Fruit fly (Drosophila melanogaster) whole organism, pupa: Measurements from ENCODE around the gene unc-4.
A peak's percentile ranks its signal among the peaks of the same experiment; 100 is the strongest.

Experiments used
- CG10348 ChIP-seq: fragments of 200-800 bp; sonication (Bioruptor generic); IDR thresholded peaks from 2 replicates; pipeline ENCODE4 v1.3.6; 2022; ENCODE audit warnings: missing biosample characterization, missing genetic modification characterization
- CG12605 ChIP-seq: fragments of 200-800 bp; sonication (Bioruptor generic); IDR thresholded peaks from 2 replicates; pipeline ENCODE4 v1.3.6; 2022; ENCODE audit warnings: missing biosample characterization, missing genetic modification characterization
- CG13204 ChIP-seq: fragments of 200-800 bp; sonication (Bioruptor generic); optimal IDR thresholded peaks from 2 replicates; lab custom pipeline; 2018; ENCODE audit warnings: missing biosample characterization, mild to moderate bottlenecking, missing genetic modification characterization, moderate library complexity
- CG14655 ChIP-seq: fragments of 200-800 bp; sonication (Bioruptor generic); optimal IDR thresholded peaks from 3 replicates; lab custom pipeline; 2017; ENCODE audit warnings: mild to moderate bottlenecking, missing biosample characterization, missing genetic modification reagents, missing genetic modification characterization
- CG15710 ChIP-seq: fragments of 200-800 bp; sonication (Bioruptor generic); optimal IDR thresholded peaks from 2 replicates; lab custom pipeline; 2018; ENCODE audit warnings: missing biosample characterization, mild to moderate bottlenecking, missing genetic modification characterization, moderate library complexity
- CG17806 ChIP-seq: fragments of 200-800 bp; sonication (Bioruptor generic); optimal IDR thresholded peaks from 2 replicates; lab custom pipeline; 2018; ENCODE audit warnings: missing biosample characterization, mild to moderate bottlenecking, missing genetic modification characterization, moderate library complexity
- CG32121 ChIP-seq: fragments of 200-800 bp; sonication (Bioruptor generic); IDR thresholded peaks from 2 replicates; pipeline ENCODE4 v1.3.6; 2022; ENCODE audit warnings: missing biosample characterization, missing genetic modification characterization
- CG34367 ChIP-seq: fragments of 200-800 bp; sonication (Bioruptor generic); optimal IDR thresholded peaks from 2 replicates; lab custom pipeline; 2018; ENCODE audit warnings: missing biosample characterization, mild to moderate bottlenecking, missing genetic modification characterization
- CG4496 ChIP-seq: fragments of 200-800 bp; sonication (Bioruptor generic); IDR thresholded peaks from 3 replicates; pipeline ENCODE4 v1.3.6; 2022; ENCODE audit warnings: missing biosample characterization, missing genetic modification characterization
- CG8159 ChIP-seq: fragments of 200-800 bp; sonication (Bioruptor generic); optimal IDR thresholded peaks from 3 replicates; lab custom pipeline; 2018; ENCODE audit warnings: missing biosample characterization, mild to moderate bottlenecking, missing genetic modification characterization, moderate library complexity
- CG8301 ChIP-seq: fragments of 200-800 bp; sonication (Bioruptor generic); optimal IDR thresholded peaks from 2 replicates; lab custom pipeline; 2018; ENCODE audit warnings: missing biosample characterization, mild to moderate bottlenecking, missing genetic modification characterization
- CG9948 ChIP-seq: fragments of 200-800 bp; sonication (Bioruptor generic); optimal IDR thresholded peaks from 2 replicates; lab custom pipeline; 2018; ENCODE audit warnings: missing biosample characterization, mild to moderate bottlenecking, missing genetic modification characterization, moderate library complexity
- D1 ChIP-seq: fragments of 200-800 bp; sonication (Bioruptor generic); optimal IDR thresholded peaks from 2 replicates; lab custom pipeline; 2018; ENCODE audit warnings: missing biosample characterization, mild to moderate bottlenecking, missing genetic modification characterization, moderate library complexity
- EcR ChIP-seq: fragments of 200-800 bp; sonication (Bioruptor generic); optimal IDR thresholded peaks from 3 replicates; lab custom pipeline; 2019; ENCODE audit warnings: missing biosample characterization, missing genetic modification characterization, mild to moderate bottlenecking, moderate library complexity, missing genetic modification reagents
- Ets98B ChIP-seq: fragments of 200-800 bp; sonication (Bioruptor generic); IDR thresholded peaks from 2 replicates; pipeline ENCODE4 v1.3.6; 2022; ENCODE audit warnings: missing biosample characterization, missing genetic modification characterization
- Pif1A ChIP-seq: fragments of 200-800 bp; sonication (Bioruptor generic); optimal IDR thresholded peaks from 3 replicates; lab custom pipeline; 2016; ENCODE audit warnings: missing biosample characterization, missing genetic modification characterization
- Pif1B ChIP-seq: fragments of 200-800 bp; sonication (Bioruptor generic); optimal IDR thresholded peaks from 3 replicates; lab custom pipeline; 2016; ENCODE audit warnings: missing biosample characterization, missing genetic modification characterization
- Snoo ChIP-seq: fragments of 200-800 bp; sonication (Bioruptor generic); optimal IDR thresholded peaks from 3 replicates; lab custom pipeline; 2017; ENCODE audit warnings: missing biosample characterization, mild to moderate bottlenecking, missing genetic modification characterization, inconsistent platforms
- fd96Ca ChIP-seq: fragments of 200-800 bp; sonication (Bioruptor generic); IDR thresholded peaks from 3 replicates; pipeline ENCODE4 v1.3.6; 2022; ENCODE audit warnings: missing biosample characterization, missing genetic modification characterization
- gl ChIP-seq: fragments of 200-800 bp; sonication (Bioruptor generic); optimal IDR thresholded peaks from 2 replicates; lab custom pipeline; 2018; ENCODE audit warnings: missing biosample characterization, mild to moderate bottlenecking, missing genetic modification characterization
- rn ChIP-seq: fragments of 200-800 bp; sonication (Bioruptor generic); IDR thresholded peaks from 2 replicates; pipeline ENCODE4 v1.3.6; 2022; ENCODE audit warnings: missing biosample characterization, missing genetic modification characterization

unc-4 gene

DNA sequence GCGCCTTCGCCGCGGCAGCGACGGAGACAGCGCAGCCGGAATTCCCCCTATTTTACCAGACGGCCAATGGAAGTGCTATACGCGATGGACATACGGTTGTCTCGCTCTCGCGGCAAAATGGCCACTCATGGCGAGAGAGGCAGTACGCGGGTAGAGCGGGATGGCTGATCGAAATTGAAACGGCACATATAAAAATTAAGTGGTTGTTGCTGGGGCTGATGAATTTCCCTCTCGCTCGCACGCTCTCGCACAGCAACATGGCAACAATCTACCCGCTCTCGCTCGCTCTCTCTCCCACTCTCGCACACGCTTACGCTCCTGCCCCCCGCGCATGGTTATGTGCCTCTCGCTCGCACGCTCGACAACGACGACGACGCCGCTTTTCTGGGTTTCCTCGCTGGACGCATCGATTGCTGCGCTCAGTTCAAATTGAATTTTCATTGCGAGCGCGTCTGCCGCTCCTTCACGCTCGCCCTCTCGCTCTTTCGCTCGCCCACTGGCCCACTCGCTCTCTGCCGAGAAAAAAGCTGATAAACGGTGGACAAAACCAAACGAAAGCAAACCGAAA, at the start of gene unc-4:
Gene unc-4, plus strand, starts transcription at position 440 of the 568 bp plus-strand sequence.
- TF ChIP-seq gl (tag; lab: Kevin White, UChicago) (no peak), CG8159 (no peak), CG9948 (no peak), CG8301 (tag; lab: Kevin White, UChicago) (no peak), CG14655 (GFP tag; lab: Kevin White, UChicago) (no peak), rn (GFP tag; lab: Robert Waterston, UW) (no peak), CG15710 (tag; lab: Kevin White, UChicago) (no peak), fd96Ca (no peak), CG4496 (GFP tag; lab: Robert Waterston, UW) (no peak), D1 (no peak), CG13204 (no peak), CG17806 (tag; lab: Kevin White, UChicago) (no peak), Pif1A (no peak), CG10348 (GFP tag; lab: Robert Waterston, UW) (no peak), CG34367 (no peak)
- TF ChIP-seq, all 21 proteins: peak for 0

- no peak for TF ChIP-seq fd96Ca
- no peak; the same call in 1 of the 2 replicates for TF ChIP-seq Ets98B
- TF ChIP-seq D1 = no peak
- TF ChIP-seq CG13204 = no peak
- TF ChIP-seq CG15710 (tag; lab: Kevin White, UChicago) = peak; percentile 17
- peak; percentile 10 for TF ChIP-seq CG9948
- TF ChIP-seq CG32121 (GFP tag; lab: Robert Waterston, UW) = no peak
- TF ChIP-seq Pif1B (GFP tag; lab: Kevin White, UChicago) = no peak
- TF ChIP-seq CG8301 (tag; lab: Kevin White, UChicago) = peak; percentile 44
- TF ChIP-seq CG10348 (GFP tag; lab: Robert Waterston, UW) = no peak
- no peak for TF ChIP-seq rn (GFP tag; lab: Robert Waterston, UW)
- no peak for TF ChIP-seq CG17806 (tag; lab: Kevin White, UChicago)
- TF ChIP-seq CG12605 (GFP tag; lab: Robert Waterston, UW) = no peak
- TF ChIP-seq CG4496 (GFP tag; lab: Robert Waterston, UW) = no peak
- peak; percentile 34 for TF ChIP-seq CG8159
- TF ChIP-seq CG34367 = no peak
- peak; percentile 59 for TF ChIP-seq CG14655 (GFP tag; lab: Kevin White, UChicago)
- TF ChIP-seq Snoo (tag; lab: Kevin White, UChicago) = no peak
Measured at dm6 chrX:17718927-17719691, 49.3 kb upstream of the unc-4 start.

DNA sequence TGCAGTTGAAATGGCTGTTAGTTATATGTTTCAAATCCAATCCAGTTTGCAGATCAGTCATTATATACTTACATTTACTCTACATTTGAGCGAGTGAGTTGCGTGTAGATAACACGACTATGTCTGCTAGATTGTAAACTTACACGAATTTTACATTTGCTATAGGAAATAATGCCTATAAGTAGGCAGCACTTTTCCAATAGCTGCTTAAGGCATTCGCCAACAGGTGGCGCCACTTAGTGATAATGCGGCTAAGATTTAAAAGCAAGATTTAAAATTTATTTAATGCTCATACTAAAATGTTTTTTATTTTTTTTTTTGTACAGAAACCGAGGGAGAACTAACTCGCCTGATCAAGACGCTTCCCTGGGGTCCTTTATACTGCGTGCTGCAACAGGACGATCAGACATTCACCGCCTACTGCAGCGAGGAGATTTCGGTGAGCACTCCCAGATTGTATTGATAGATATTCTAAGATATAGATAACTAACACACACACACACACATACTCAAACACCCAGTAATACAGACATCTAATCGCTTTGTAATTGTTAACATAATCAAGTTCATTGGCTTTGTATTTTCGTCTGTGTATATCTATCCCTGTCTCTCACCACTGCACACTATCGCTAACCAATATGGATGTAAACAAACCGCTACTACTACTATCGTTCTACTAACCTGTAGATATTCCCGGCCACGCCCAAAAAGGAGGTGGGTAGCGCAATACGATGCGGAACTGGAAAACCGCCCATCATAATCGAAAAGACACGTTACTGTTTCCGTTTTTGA, 47.9 kb upstream of the unc-4 start:
- TF ChIP-seq D1 = no peak
- 0 out of 3 replicates have a peak, but pooled peaks have one; percentile 32 for TF ChIP-seq CG4496 (GFP tag; lab: Robert Waterston, UW)

- no peak for TF ChIP-seq CG15710 (tag; lab: Kevin White, UChicago)
- peak; percentile 12 for TF ChIP-seq Pif1B (GFP tag; lab: Kevin White, UChicago)
- peak; percentile 11 for TF ChIP-seq EcR (GFP tag; lab: Kevin White, UChicago)
- TF ChIP-seq CG14655 (GFP tag; lab: Kevin White, UChicago) = peak; percentile 3
- peak; percentile 46 for TF ChIP-seq CG13204
- TF ChIP-seq CG4496 (GFP tag; lab: Robert Waterston, UW) = peak; percentile 16; the same call in 1 of the 3 replicates
- peak; percentile 47 for TF ChIP-seq CG32121 (GFP tag; lab: Robert Waterston, UW)
- peak; percentile 4 for TF ChIP-seq Snoo (tag; lab: Kevin White, UChicago)
- TF ChIP-seq Ets98B = peak; percentile 45; the same call in 1 of the 2 replicates
- no peak for TF ChIP-seq CG17806 (tag; lab: Kevin White, UChicago)
- TF ChIP-seq CG9948 = no peak
- peak; percentile 40; the same call in 1 of the 2 replicates for TF ChIP-seq CG12605 (GFP tag; lab: Robert Waterston, UW)
- TF ChIP-seq, all 21 proteins: peak for 9
Measured at dm6 chrX:17722912-17723311, 45.5 kb upstream of the unc-4 start.

DNA sequence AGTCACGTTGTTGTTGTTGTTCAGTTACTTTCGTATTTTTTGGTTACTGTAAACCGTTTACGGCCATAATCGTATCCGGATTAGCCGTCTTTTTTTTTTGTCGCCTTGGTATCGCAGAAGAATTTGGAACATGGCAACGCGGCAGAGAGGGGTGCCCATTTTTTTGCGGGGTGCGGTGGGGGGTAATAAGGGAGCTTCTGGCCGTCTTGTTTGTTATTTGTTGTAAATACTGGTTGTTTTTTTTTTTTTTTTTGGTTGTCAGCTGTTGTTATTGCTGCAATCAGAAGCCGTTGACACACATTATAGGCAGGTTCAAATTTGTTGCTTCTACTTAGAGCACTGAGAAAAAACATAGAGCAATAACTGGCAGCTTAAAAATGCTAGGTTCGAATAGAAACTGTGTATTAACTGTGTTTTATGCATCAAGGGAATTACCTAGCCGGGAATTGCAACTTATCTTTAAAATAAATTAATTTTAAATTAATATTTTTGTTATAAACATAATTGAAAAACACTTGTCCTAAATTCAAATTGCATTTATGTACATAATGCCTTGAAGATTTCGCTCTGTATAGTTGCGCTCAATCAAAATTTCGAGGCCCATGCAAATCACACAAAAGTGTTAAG, 44.0 kb upstream of the unc-4 start:
- peak; percentile 38; the same call in 1 of the 2 replicates for TF ChIP-seq CG32121 (GFP tag; lab: Robert Waterston, UW)
- no peak for TF ChIP-seq Snoo (tag; lab: Kevin White, UChicago)
